Fruit fly (Drosophila melanogaster) whole organism, adult: ENCODE results near the gene Sfxn1-3.

Source experiments
- CG12768 ChIP-seq: fragments of 200-800 bp; sonication (Bioruptor generic); optimal IDR thresholded peaks from 2 replicates; lab custom pipeline; 2017; ENCODE audit warnings: missing biosample characterization, missing genetic modification characterization, mild to moderate bottlenecking, moderate library complexity, missing genetic modification reagents
- CG33017 ChIP-seq: fragments of 200-800 bp; sonication (Bioruptor generic); optimal IDR thresholded peaks from 2 replicates; lab custom pipeline; 2018; ENCODE audit warnings: missing biosample characterization, mild to moderate bottlenecking, missing genetic modification characterization, moderate library complexity
- CG5204 ChIP-seq: fragments of 200-800 bp; sonication (Bioruptor generic); optimal IDR thresholded peaks from 2 replicates; lab custom pipeline; 2016; ENCODE audit warnings: missing biosample characterization, missing genetic modification characterization
- CG7101 ChIP-seq: fragments of 200-800 bp; sonication (Bioruptor generic); optimal IDR thresholded peaks from 2 replicates; lab custom pipeline; 2018; ENCODE audit warnings: missing biosample characterization, mild to moderate bottlenecking, missing genetic modification characterization, moderate library complexity
- Clk ChIP-seq: fragments of 200-800 bp; sonication (Bioruptor generic); optimal IDR thresholded peaks from 2 replicates; lab custom pipeline; 2017; ENCODE audit warnings: missing biosample characterization, missing genetic modification characterization
- Crg-1 ChIP-seq: fragments of 200-800 bp; sonication (Bioruptor generic); optimal IDR thresholded peaks from 2 replicates; lab custom pipeline; 2016; ENCODE audit warnings: missing biosample characterization, missing genetic modification characterization
- Hr96 ChIP-seq: fragments of 200-800 bp; sonication (Bioruptor generic); optimal IDR thresholded peaks from 2 replicates; lab custom pipeline; 2016; ENCODE audit warnings: missing biosample characterization, missing genetic modification characterization
- bab1 ChIP-seq: fragments of 200-800 bp; sonication (Bioruptor generic); optimal IDR thresholded peaks from 3 replicates; lab custom pipeline; 2019; ENCODE audit warnings: missing biosample characterization, mild to moderate bottlenecking, missing genetic modification characterization, moderate library complexity
- cic ChIP-seq: fragments of 200-800 bp; sonication (Bioruptor generic); optimal IDR thresholded peaks from 2 replicates; lab custom pipeline; 2017; ENCODE audit warnings: missing biosample characterization, mild to moderate bottlenecking, missing genetic modification characterization, moderate library complexity
- cnc ChIP-seq, 2 experiments: fragments of >200 bp; optimal IDR thresholded peaks; 2 replicates each; lab custom pipeline; 2017
- kay ChIP-seq: fragments of 200-800 bp; sonication (Bioruptor generic); peaks from one replicate; lab custom pipeline; 2016; ENCODE audit warnings: missing biosample characterization, missing genetic modification characterization, borderline replicate concordance
- pad ChIP-seq: fragments of 200-800 bp; sonication (Bioruptor generic); optimal IDR thresholded peaks from 3 replicates; lab custom pipeline; 2017; ENCODE audit warnings: missing biosample characterization, missing genetic modification characterization, mild to moderate bottlenecking, moderate library complexity, missing genetic modification reagents
- tj ChIP-seq: fragments of 200-800 bp; sonication (Bioruptor generic); optimal IDR thresholded peaks from 3 replicates; lab custom pipeline; 2017; ENCODE audit warnings: missing biosample characterization, mild to moderate bottlenecking, missing genetic modification characterization, moderate library complexity

- peak; percentile 62 for TF ChIP-seq bab1
- peak; percentile 49 for TF ChIP-seq tj (GFP tag; lab: Kevin White, UChicago)
- TF ChIP-seq pad: no peak
- no peak for TF ChIP-seq kay (GFP tag; lab: Kevin White, UChicago)
- no peak for TF ChIP-seq Crg-1
- no peak for TF ChIP-seq Hr96 (GFP tag; lab: Kevin White, UChicago)
- TF ChIP-seq CG5204 (GFP tag; lab: Kevin White, UChicago): no peak
- TF ChIP-seq cic (GFP tag; lab: Kevin White, UChicago): no peak
- no peak for TF ChIP-seq Clk (GFP tag; lab: Kevin White, UChicago)
- TF ChIP-seq CG7101: no peak
- TF ChIP-seq CG12768: no peak
- no peak for TF ChIP-seq CG33017 (tag; lab: Kevin White, UChicago)
- no peak for TF ChIP-seq cnc (optimal IDR thresholded peaks at IDR 0.05; lab: Kevin White, UChicago)
These were observed 40.8 kb upstream of the Sfxn1-3 start, which contains the start of the genes Skp2 and CG1103 for dm6 chr3R:4337580-4337979.
